Worm (Caenorhabditis elegans): ENCODE data around the gene btb-22.

- no peak for TF ChIP-seq ztf-1 (GFP tag; conservative IDR thresholded peaks at IDR 0.05)
- TF ChIP-seq elt-1 (tag; optimal IDR thresholded peaks at IDR 0.05), result no peak
- TF ChIP-seq ceh-82 (tag; optimal IDR thresholded peaks at IDR 0.05), result no peak
Observed at ce11 chrII:3344917-3345316, 45.4 kb downstream of the btb-22 start, which contains the start of gene bath-28.
